Worm (Caenorhabditis elegans) whole organism, L3 larva: ENCODE results near the gene E02H4.5.

Source experiments
- aly-2 ChIP-seq: fragments of 150-350 bp; optimal IDR thresholded peaks from 2 replicates; lab custom pipeline; 2014; ENCODE audit warnings: missing biosample characterization, missing genetic modification characterization
- ceh-82 ChIP-seq: fragments of 150-350 bp; optimal IDR thresholded peaks from 2 replicates; lab custom pipeline; 2014; ENCODE audit warnings: missing biosample characterization, missing genetic modification characterization
- egl-27 ChIP-seq: sonication (generic microtip); optimal IDR thresholded peaks from 4 replicates; lab custom pipeline; 2017; ENCODE audit warnings: missing biosample characterization, missing genetic modification reagents, missing genetic modification characterization
- lin-15B ChIP-seq: fragments of 150-350 bp; optimal IDR thresholded peaks from 2 replicates; lab custom pipeline; 2014; ENCODE audit warnings: missing biosample characterization, missing genetic modification characterization
- nfya-1 ChIP-seq: sonication (generic microtip); optimal IDR thresholded peaks from 2 replicates; lab custom pipeline; 2017; ENCODE audit warnings: missing genetic modification characterization, mild to moderate bottlenecking, missing compliant biosample characterization, antibody characterized with exemption, moderate library complexity; ENCODE audit not compliant: insufficient read depth
- nhr-11 ChIP-seq: fragments of 150-350 bp; optimal IDR thresholded peaks from 2 replicates; lab custom pipeline; 2014; ENCODE audit warnings: missing biosample characterization, missing genetic modification characterization
- nhr-67 ChIP-seq: fragments of 150-350 bp; optimal IDR thresholded peaks from 2 replicates; lab custom pipeline; 2014; ENCODE audit warnings: missing biosample characterization, missing genetic modification characterization
- nhr-76 ChIP-seq: fragments of 150-350 bp; sonication (generic microtip); optimal IDR thresholded peaks from 5 replicates; lab custom pipeline; 2014; ENCODE audit warnings: missing biosample characterization, missing genetic modification characterization
- nhr-77 ChIP-seq: fragments of 150-350 bp; optimal IDR thresholded peaks from 2 replicates; lab custom pipeline; 2014; ENCODE audit warnings: missing biosample characterization, missing genetic modification characterization
- skn-1 ChIP-seq: fragments of 150-350 bp; optimal IDR thresholded peaks from 2 replicates; lab custom pipeline; 2014; ENCODE audit warnings: missing biosample characterization, missing genetic modification characterization
- zag-1 ChIP-seq: fragments of 150-350 bp; optimal IDR thresholded peaks from 2 replicates; lab custom pipeline; 2014; ENCODE audit warnings: missing biosample characterization, missing genetic modification characterization
- ztf-4 ChIP-seq: fragments of 150-350 bp; optimal IDR thresholded peaks from 2 replicates; lab custom pipeline; 2014; ENCODE audit warnings: missing biosample characterization, missing genetic modification characterization

DNA sequence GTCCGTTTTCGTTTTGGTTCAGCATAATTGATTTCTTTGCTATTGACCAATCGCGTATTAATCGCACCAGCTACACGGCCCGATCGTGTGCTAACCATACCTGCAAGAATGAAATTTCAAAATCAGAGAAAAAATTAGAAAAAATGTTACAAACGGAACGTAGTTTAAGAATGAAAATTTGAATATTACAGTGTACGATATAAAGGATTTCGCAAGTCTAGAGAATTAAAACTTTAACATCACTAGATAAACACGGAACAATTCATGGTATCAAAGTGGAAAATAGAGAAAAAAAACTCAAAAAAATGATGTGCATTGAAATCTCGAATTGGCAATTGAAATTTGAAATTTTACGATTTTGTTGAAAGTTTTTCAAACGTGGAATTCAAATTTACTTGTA, 41.6 kb upstream of the E02H4.5 start, which contains the start of gene madd-3:
- TF ChIP-seq nhr-76 (tag; lab: Kevin White, UChicago) (no peak), nhr-67 (tag; lab: Kevin White, UChicago) (no peak), ceh-82 (tag; lab: Kevin White, UChicago) (no peak), egl-27 (tag; lab: Kevin White, UChicago) (no peak), nhr-11 (tag; lab: Kevin White, UChicago) (no peak), zag-1 (tag; lab: Kevin White, UChicago) (no peak), lin-15B (tag; lab: Kevin White, UChicago) (no peak), aly-2 (tag; lab: Kevin White, UChicago) (no peak), nhr-77 (tag; lab: Kevin White, UChicago) (no peak), skn-1 (no peak), ztf-4 (tag; lab: Kevin White, UChicago) (no peak), nfya-1 (tag; lab: Kevin White, UChicago) (no peak)
